Worm (Caenorhabditis elegans) whole organism, L2 larva: ENCODE data around the gene F56F11.4.
A peak's percentile ranks its signal among the peaks of the same experiment; 100 is the strongest.

Experiments
- C34F6.9 ChIP-seq: fragments of 150-350 bp; optimal IDR thresholded peaks from 2 replicates; lab custom pipeline; 2014; ENCODE audit warnings: missing biosample characterization, missing genetic modification characterization
- F13H6.1 ChIP-seq: sonication (generic microtip); optimal IDR thresholded peaks from 2 replicates; lab custom pipeline; 2016; ENCODE audit warnings: missing genetic modification characterization, missing compliant biosample characterization
- R02D3.7 ChIP-seq: fragments of 150-350 bp; optimal IDR thresholded peaks from 2 replicates; lab custom pipeline; 2014; ENCODE audit warnings: missing biosample characterization, missing genetic modification characterization
- Y55F3AM.14 ChIP-seq: fragments of 200-800 bp; sonication (Bioruptor generic); optimal IDR thresholded peaks from 2 replicates; lab custom pipeline; 2018; ENCODE audit warnings: mild to moderate bottlenecking, missing genetic modification characterization, missing compliant biosample characterization
- ZK546.5 ChIP-seq: sonication (generic microtip); optimal IDR thresholded peaks from 2 replicates; lab custom pipeline; 2017; ENCODE audit warnings: missing biosample characterization, missing genetic modification characterization
- alr-1 ChIP-seq: fragments of 150-350 bp; optimal IDR thresholded peaks from 2 replicates; lab custom pipeline; 2014; ENCODE audit warnings: missing biosample characterization, missing genetic modification characterization
- aly-2 ChIP-seq: fragments of 150-350 bp; optimal IDR thresholded peaks from 2 replicates; lab custom pipeline; 2014; ENCODE audit warnings: missing biosample characterization, missing genetic modification characterization
- ama-1 ChIP-seq: fragments of 150-350 bp; optimal IDR thresholded peaks from 2 replicates; lab custom pipeline; 2018; ENCODE audit warnings: inconsistent platforms
- blmp-1 ChIP-seq: sonication (generic microtip); optimal IDR thresholded peaks from 2 replicates; lab custom pipeline; 2017; ENCODE audit warnings: missing genetic modification characterization, mild to moderate bottlenecking, missing compliant biosample characterization, antibody characterized with exemption, moderate library complexity; ENCODE audit not compliant: insufficient read depth
- ceh-16 ChIP-seq: fragments of 150-350 bp; optimal IDR thresholded peaks from 2 replicates; lab custom pipeline; 2014; ENCODE audit warnings: missing biosample characterization, missing genetic modification characterization
- ceh-82 ChIP-seq: fragments of 150-350 bp; optimal IDR thresholded peaks from 2 replicates; lab custom pipeline; 2014; ENCODE audit warnings: missing biosample characterization, missing genetic modification characterization
- crh-2 ChIP-seq: sonication (generic microtip); optimal IDR thresholded peaks from 2 replicates; lab custom pipeline; 2017; ENCODE audit warnings: missing biosample characterization, missing genetic modification characterization
- dmd-4 ChIP-seq: sonication (generic microtip); optimal IDR thresholded peaks from 2 replicates; lab custom pipeline; 2017; ENCODE audit warnings: missing biosample characterization, missing genetic modification characterization
- egl-27 ChIP-seq: sonication (generic microtip); optimal IDR thresholded peaks from 3 replicates; lab custom pipeline; 2017; ENCODE audit warnings: missing biosample characterization, missing genetic modification reagents, missing genetic modification characterization
- elt-1 ChIP-seq: fragments of 150-350 bp; optimal IDR thresholded peaks from 2 replicates; lab custom pipeline; 2014; ENCODE audit warnings: missing biosample characterization, missing genetic modification characterization
- elt-3 ChIP-seq: sonication (generic microtip); optimal IDR thresholded peaks from 2 replicates; lab custom pipeline; 2017; ENCODE audit warnings: missing biosample characterization, missing genetic modification characterization
- fos-1 ChIP-seq: fragments of 150-350 bp; optimal IDR thresholded peaks from 2 replicates; lab custom pipeline; 2014; ENCODE audit warnings: missing biosample characterization, missing genetic modification characterization
- gmeb-1 ChIP-seq: fragments of 150-350 bp; optimal IDR thresholded peaks from 2 replicates; lab custom pipeline; 2014; ENCODE audit warnings: missing biosample characterization, missing genetic modification characterization
- lin-11 ChIP-seq: fragments of 150-350 bp; sonication (generic microtip); optimal IDR thresholded peaks from 2 replicates; lab custom pipeline; 2014; ENCODE audit warnings: missing biosample characterization, missing genetic modification characterization, inconsistent platforms, mixed read lengths
- lin-13 ChIP-seq: fragments of 150-350 bp; optimal IDR thresholded peaks from 2 replicates; lab custom pipeline; 2014; ENCODE audit warnings: missing biosample characterization, missing genetic modification reagents, missing genetic modification characterization
- lin-39 ChIP-seq: fragments of 150-350 bp; optimal IDR thresholded peaks from 2 replicates; lab custom pipeline; 2014; ENCODE audit warnings: missing biosample characterization, missing genetic modification reagents, missing genetic modification characterization
- lsy-2 ChIP-seq, 2 experiments: fragments of 150-350 bp in 1 of 2; sonication (generic microtip) in 1 of 2; optimal IDR thresholded peaks; 2 replicates each; lab custom pipeline; 2014 to 2017; ENCODE audit warnings: missing biosample characterization in 2 of 2, missing genetic modification characterization in 2 of 2
- mab-5 ChIP-seq: fragments of 150-350 bp; optimal IDR thresholded peaks from 2 replicates; lab custom pipeline; 2014; ENCODE audit warnings: missing biosample characterization, missing genetic modification characterization
- mbf-1 ChIP-seq: sonication (generic microtip); optimal IDR thresholded peaks from 2 replicates; lab custom pipeline; 2017; ENCODE audit warnings: missing biosample characterization, missing genetic modification characterization
- mdl-1 ChIP-seq, 2 experiments: fragments of 150-350 bp in 1 of 2; sonication (generic microtip) in 1 of 2; optimal IDR thresholded peaks; 2 replicates each; lab custom pipeline; 2017; ENCODE audit warnings: missing biosample characterization in 2 of 2, missing genetic modification characterization in 2 of 2
- nhr-10 ChIP-seq: sonication (generic microtip); optimal IDR thresholded peaks from 2 replicates; lab custom pipeline; 2017; ENCODE audit warnings: missing biosample characterization, missing genetic modification characterization
- nhr-11 ChIP-seq: fragments of 150-350 bp; optimal IDR thresholded peaks from 2 replicates; lab custom pipeline; 2014; ENCODE audit warnings: missing biosample characterization, missing genetic modification characterization
- nhr-12 ChIP-seq: fragments of 150-350 bp; optimal IDR thresholded peaks from 2 replicates; lab custom pipeline; 2014; ENCODE audit warnings: missing biosample characterization, missing genetic modification characterization
- nhr-129 ChIP-seq: fragments of 150-350 bp; optimal IDR thresholded peaks from 2 replicates; lab custom pipeline; 2014; ENCODE audit warnings: missing biosample characterization, missing genetic modification characterization
- nhr-21 ChIP-seq: fragments of 150-350 bp; optimal IDR thresholded peaks from 2 replicates; lab custom pipeline; 2014; ENCODE audit warnings: missing biosample characterization, missing genetic modification characterization
- nhr-237 ChIP-seq: fragments of 150-350 bp; optimal IDR thresholded peaks from 2 replicates; lab custom pipeline; 2014; ENCODE audit warnings: missing biosample characterization, missing genetic modification characterization
- nhr-25 ChIP-seq: fragments of 150-350 bp; sonication (generic microtip); optimal IDR thresholded peaks from 3 replicates; lab custom pipeline; 2014; ENCODE audit warnings: missing biosample characterization, missing genetic modification characterization
- nhr-6 ChIP-seq: fragments of 150-350 bp; optimal IDR thresholded peaks from 2 replicates; lab custom pipeline; 2014; ENCODE audit warnings: missing biosample characterization, missing genetic modification characterization
- nhr-77 ChIP-seq: fragments of 150-350 bp; optimal IDR thresholded peaks from 2 replicates; lab custom pipeline; 2014; ENCODE audit warnings: missing biosample characterization, missing genetic modification characterization
- peb-1 ChIP-seq: fragments of 150-350 bp; optimal IDR thresholded peaks from 2 replicates; lab custom pipeline; 2014; ENCODE audit warnings: missing biosample characterization, missing genetic modification characterization
- sem-4 ChIP-seq: fragments of 150-350 bp; optimal IDR thresholded peaks from 2 replicates; lab custom pipeline; 2014; ENCODE audit warnings: missing biosample characterization, missing genetic modification reagents, missing genetic modification characterization
- skn-1 ChIP-seq: sonication (generic microtip); optimal IDR thresholded peaks from 2 replicates; lab custom pipeline; 2017; ENCODE audit warnings: missing biosample characterization, missing genetic modification characterization
- sma-3 ChIP-seq: sonication (generic microtip); optimal IDR thresholded peaks from 2 replicates; lab custom pipeline; 2016; ENCODE audit warnings: missing genetic modification reagents, missing genetic modification characterization, missing compliant biosample characterization
- sma-9 ChIP-seq, 2 experiments: fragments of 150-350 bp in 1 of 2; sonication (generic microtip) in 1 of 2; optimal IDR thresholded peaks; 2 replicates each; lab custom pipeline; 2014 to 2016; ENCODE audit warnings: missing genetic modification characterization in 2 of 2, mild to moderate bottlenecking in 1 of 2, missing biosample characterization in 1 of 2, missing compliant biosample characterization in 1 of 2, missing genetic modification reagents in 1 of 2, moderate library complexity in 1 of 2
- unc-39 ChIP-seq: fragments of 150-350 bp; optimal IDR thresholded peaks from 2 replicates; lab custom pipeline; 2014; ENCODE audit warnings: missing biosample characterization, missing genetic modification characterization
- unc-55 ChIP-seq: fragments of 150-350 bp; sonication (generic microtip); optimal IDR thresholded peaks from 3 replicates; lab custom pipeline; 2014; ENCODE audit warnings: missing biosample characterization, missing genetic modification reagents, missing genetic modification characterization
- unc-62 ChIP-seq: fragments of 150-350 bp; optimal IDR thresholded peaks from 2 replicates; lab custom pipeline; 2014; ENCODE audit warnings: missing biosample characterization, missing genetic modification reagents, missing genetic modification characterization
- zag-1 ChIP-seq: fragments of 150-350 bp; optimal IDR thresholded peaks from 2 replicates; lab custom pipeline; 2014; ENCODE audit warnings: missing biosample characterization, missing genetic modification characterization
- ztf-1 ChIP-seq: fragments of 200-800 bp; sonication (Bioruptor generic); conservative IDR thresholded peaks from 2 replicates; pipeline ENCODE4 v1.3.6; 2022; ENCODE audit warnings: missing genetic modification characterization, missing compliant biosample characterization
- ztf-11 ChIP-seq: sonication (generic microtip); optimal IDR thresholded peaks from 2 replicates; lab custom pipeline; 2017; ENCODE audit warnings: missing biosample characterization, missing genetic modification characterization
- ztf-4 ChIP-seq: fragments of 150-350 bp; optimal IDR thresholded peaks from 2 replicates; lab custom pipeline; 2014; ENCODE audit warnings: missing biosample characterization, missing genetic modification characterization

The F56F11.4 gene

ce11 chrIII:2871817-2872216, 15.8 kb downstream of the F56F11.4 start (continued):
- TF ChIP-seq peb-1 (tag; lab: Kevin White, UChicago) = no peak
- TF ChIP-seq ceh-16 (tag; lab: Kevin White, UChicago) = peak; percentile 33
- peak; percentile 92 for TF ChIP-seq sma-3
- TF ChIP-seq lsy-2 (tag; optimal IDR thresholded peaks at IDR 0.05; lab: Kevin White, UChicago) = peak in 1 of 2 experiments; percentile 60
- no peak for TF ChIP-seq alr-1 (tag; lab: Kevin White, UChicago)
- no peak for TF ChIP-seq nhr-11 (tag; lab: Kevin White, UChicago)

ce11 chrIII:2873116-2873644, 17.2 kb downstream of the F56F11.4 start:
- no peak for TF ChIP-seq ama-1 (lab: Kevin White, UChicago)
- no peak for TF ChIP-seq crh-2
- TF ChIP-seq nhr-21 (tag; lab: Kevin White, UChicago) = no peak
- TF ChIP-seq nhr-25 (tag; lab: Kevin White, UChicago) = peak; percentile 49
- no peak for TF ChIP-seq nhr-129
- TF ChIP-seq blmp-1 (tag; lab: Kevin White, UChicago) = peak; percentile 74
- no peak for TF ChIP-seq mab-5 (tag; lab: Kevin White, UChicago)
- TF ChIP-seq Y55F3AM.14 (GFP tag; lab: Kevin White, UChicago) = no peak
- no peak for TF ChIP-seq ztf-1 (GFP tag; lab: Robert Waterston, UW)
- TF ChIP-seq nhr-77 (tag; lab: Kevin White, UChicago) = no peak
- no peak for TF ChIP-seq nhr-12

ce11 chrIII:2874144-2874868, 18.3 kb downstream of the F56F11.4 start, which contains the start of gene klf-1:
Gene klf-1, plus strand, starts transcription at chrIII:2874818.
- no peak for TF ChIP-seq ceh-16 (tag; lab: Kevin White, UChicago)
- TF ChIP-seq nhr-21 (tag; lab: Kevin White, UChicago) = peak; percentile 14
- no peak for TF ChIP-seq R02D3.7 (tag; lab: Kevin White, UChicago)
- TF ChIP-seq C34F6.9 (tag; lab: Kevin White, UChicago) = no peak
- TF ChIP-seq fos-1 (tag; lab: Kevin White, UChicago) = peak; percentile 19
- TF ChIP-seq alr-1 (tag; lab: Kevin White, UChicago) = no peak
- TF ChIP-seq mbf-1 (tag; lab: Kevin White, UChicago) = no peak
- TF ChIP-seq ztf-11 = no peak
- no peak for TF ChIP-seq dmd-4 (tag; lab: Kevin White, UChicago)
- TF ChIP-seq peb-1 (tag; lab: Kevin White, UChicago) = no peak
- no peak for TF ChIP-seq ztf-4 (tag; lab: Kevin White, UChicago)
- TF ChIP-seq sma-3 = peak; percentile 36
- no peak for TF ChIP-seq nhr-129
- no peak for TF ChIP-seq unc-55 (GFP tag; lab: Kevin White, UChicago)
- TF ChIP-seq egl-27 (tag; lab: Kevin White, UChicago) = no peak
- TF ChIP-seq ceh-82 (tag; lab: Kevin White, UChicago) = no peak
- TF ChIP-seq ztf-1 (GFP tag; lab: Robert Waterston, UW) = no peak
- peak; percentile 3 for TF ChIP-seq gmeb-1 (tag; lab: Kevin White, UChicago)
- peak; percentile 42 for TF ChIP-seq sma-9 (GFP tag; optimal IDR thresholded peaks at IDR 0.05; lab: Kevin White, UChicago)
- no peak for TF ChIP-seq sma-9 (tag; optimal IDR thresholded peaks at IDR 0.05; lab: Kevin White, UChicago)
- TF ChIP-seq nhr-237 (tag; lab: Kevin White, UChicago) = no peak
- TF ChIP-seq Y55F3AM.14 (GFP tag; lab: Kevin White, UChicago) = no peak
- TF ChIP-seq mdl-1 (tag; optimal IDR thresholded peaks at IDR 0.05; lab: Kevin White, UChicago) = no peak
- no peak for TF ChIP-seq ZK546.5
- TF ChIP-seq lsy-2 (tag; optimal IDR thresholded peaks at IDR 0.05; lab: Kevin White, UChicago) = peak in 1 of 2 experiments; percentile 18
- no peak for TF ChIP-seq elt-1 (tag; lab: Kevin White, UChicago)
- TF ChIP-seq unc-39 = no peak
- TF ChIP-seq nhr-6 (tag; lab: Kevin White, UChicago) = no peak
- TF ChIP-seq F13H6.1 (tag; lab: Kevin White, UChicago) = peak; percentile 9
- no peak for TF ChIP-seq lin-13 (GFP tag; lab: Kevin White, UChicago)
- no peak for TF ChIP-seq aly-2 (tag; lab: Kevin White, UChicago)
- peak; percentile 32 for TF ChIP-seq blmp-1 (tag; lab: Kevin White, UChicago)
- TF ChIP-seq crh-2 = peak; percentile 61
- TF ChIP-seq zag-1 (tag; lab: Kevin White, UChicago) = no peak
- TF ChIP-seq nhr-11 (tag; lab: Kevin White, UChicago) = no peak
- no peak for TF ChIP-seq unc-62
- no peak for TF ChIP-seq lin-11
- no peak for TF ChIP-seq nhr-10 (tag; lab: Kevin White, UChicago)
- no peak for TF ChIP-seq mab-5 (tag; lab: Kevin White, UChicago)
- no peak for TF ChIP-seq nhr-12
- no peak for TF ChIP-seq nhr-77 (tag; lab: Kevin White, UChicago)
- no peak for TF ChIP-seq skn-1 (tag; lab: Kevin White, UChicago)
- TF ChIP-seq elt-3 = no peak
- no peak for TF ChIP-seq lin-39 (tag; lab: Kevin White, UChicago)
- no peak for TF ChIP-seq sem-4 (tag; lab: Kevin White, UChicago)
